Fruit fly (Drosophila melanogaster) S2 (cell line): ENCODE data around the gene CG8142.

Experiments
- CG8478 ChIP-seq: fragments of >200 bp; optimal IDR thresholded peaks from 2 replicates; lab custom pipeline; 2018
- CTCF ChIP-seq, 2 experiments: fragments of >200 bp; optimal IDR thresholded peaks; 2 replicates each; lab custom pipeline; 2018

dm6 chrX:17806335-17806734 lies 38.2 kb downstream of the CG8142 start:
- TF ChIP-seq CTCF (optimal IDR thresholded peaks at IDR 0.05; lab: Kevin White, UChicago) (no peak), CG8478 (lab: Kevin White, UChicago) (no peak)
